Fruit fly (Drosophila melanogaster): ENCODE results near the gene CG15580.

The CG15580 gene

dm6 chr3R:6008202-6009062 is 48.9 kb downstream of the CG15580 start, which contains the start of gene Rm62 (continued):
- TF ChIP-seq CG15696 (tag; optimal IDR thresholded peaks at IDR 0.05) = no peak
- TF ChIP-seq CG2712 (tag; optimal IDR thresholded peaks at IDR 0.05) = peak; percentile 8
- peak; percentile 2 for TF ChIP-seq ewg (GFP tag; optimal IDR thresholded peaks at IDR 0.05)
- TF ChIP-seq Mrtf (GFP tag; IDR thresholded peaks at IDR 0.05) = no peak
- TF ChIP-seq nerfin-1 (tag; optimal IDR thresholded peaks at IDR 0.05) = peak; percentile 3
- TF ChIP-seq Rfx (GFP tag; IDR thresholded peaks at IDR 0.05) = peak; percentile 49; the same call in 1 of the 2 replicates
- peak; percentile 6 for TF ChIP-seq NC2β (GFP tag; optimal IDR thresholded peaks at IDR 0.05)
- TF ChIP-seq CG16813 (GFP tag; IDR thresholded peaks at IDR 0.05; ENCODE audit: partially characterized antibody) = peak; percentile 37; the same call in 2 of the 3 replicates
- TF ChIP-seq CG31224 (GFP tag; IDR thresholded peaks at IDR 0.05) = no peak
- TF ChIP-seq CG10654 (GFP tag; optimal IDR thresholded peaks at IDR 0.05) = no peak
- no peak for TF ChIP-seq al (GFP tag; IDR thresholded peaks at IDR 0.05)
- no peak for TF ChIP-seq CG6683 (GFP tag; optimal IDR thresholded peaks at IDR 0.05)
- peak; percentile 94 for TF ChIP-seq CG32767 (GFP tag; IDR thresholded peaks at IDR 0.05)
- TF ChIP-seq Chrac-16 (GFP tag; optimal IDR thresholded peaks at IDR 0.05) = no peak
- no peak for TF ChIP-seq CG17361 (GFP tag; IDR thresholded peaks at IDR 0.05)
- TF ChIP-seq Fer3 (tag; optimal IDR thresholded peaks at IDR 0.05) = no peak
- peak; percentile 88 for TF ChIP-seq vvl (GFP tag; IDR thresholded peaks at IDR 0.05)
- peak; percentile 11 for TF ChIP-seq CG17829 (tag; optimal IDR thresholded peaks at IDR 0.05)
- TF ChIP-seq ems (GFP tag; optimal IDR thresholded peaks at IDR 0.05) = no peak
- peak; percentile 42 for TF ChIP-seq Blimp-1 (GFP tag; optimal IDR thresholded peaks at IDR 0.05)
- TF ChIP-seq dimm (GFP tag; IDR thresholded peaks at IDR 0.05) = no peak
- TF ChIP-seq oc (tag; optimal IDR thresholded peaks at IDR 0.05) = peak; percentile 60
- no peak for TF ChIP-seq CG7271 (tag; optimal IDR thresholded peaks at IDR 0.05)
- TF ChIP-seq Myb (GFP tag; optimal IDR thresholded peaks at IDR 0.05) = no peak
- no peak for TF ChIP-seq Elba2 (GFP tag; optimal IDR thresholded peaks at IDR 0.05)
- no peak for TF ChIP-seq Dip3 (GFP tag; optimal IDR thresholded peaks at IDR 0.05)
- no peak for TF ChIP-seq usp (GFP tag; optimal IDR thresholded peaks at IDR 0.05)
- no peak for TF ChIP-seq CG6654 (GFP tag; optimal IDR thresholded peaks at IDR 0.05)
- TF ChIP-seq chinmo (GFP tag; IDR thresholded peaks at IDR 0.05; ENCODE audit: partially characterized antibody) = no peak
- no peak for TF ChIP-seq CG8388 (GFP tag; optimal IDR thresholded peaks at IDR 0.05)
- TF ChIP-seq CG10274 (GFP tag; optimal IDR thresholded peaks at IDR 0.05) = no peak
- no peak for TF ChIP-seq crol (GFP tag; IDR thresholded peaks at IDR 0.05)
- no peak for TF ChIP-seq CG5180 (GFP tag; optimal IDR thresholded peaks at IDR 0.05)
- no peak for TF ChIP-seq CG12236 (GFP tag; optimal IDR thresholded peaks at IDR 0.05)
- TF ChIP-seq salm (tag; optimal IDR thresholded peaks at IDR 0.05) = no peak
- TF ChIP-seq Dek (tag; optimal IDR thresholded peaks at IDR 0.05) = no peak
- no peak for TF ChIP-seq Hey (tag; optimal IDR thresholded peaks at IDR 0.05)
- no peak for TF ChIP-seq Ptx1 (GFP tag; IDR thresholded peaks at IDR 0.05)
- TF ChIP-seq en (GFP tag; optimal IDR thresholded peaks at IDR 0.05) = no peak
- no peak for TF ChIP-seq Tbp (GFP tag; optimal IDR thresholded peaks at IDR 0.05)
- no peak for TF ChIP-seq Nf-YA (GFP tag; IDR thresholded peaks at IDR 0.05)
- TF ChIP-seq CG15011 (GFP tag; optimal IDR thresholded peaks at IDR 0.05) = no peak
- no peak for TF ChIP-seq D19B (GFP tag; optimal IDR thresholded peaks at IDR 0.05)
- TF ChIP-seq gcm2 (GFP tag; optimal IDR thresholded peaks at IDR 0.05) = no peak
- TF ChIP-seq disco-r (GFP tag; optimal IDR thresholded peaks at IDR 0.05) = no peak
- TF ChIP-seq CG7745 (tag; optimal IDR thresholded peaks at IDR 0.05) = no peak
- no peak for TF ChIP-seq Trl (optimal IDR thresholded peaks at IDR 0.05)
- TF ChIP-seq Trl (GFP tag; optimal IDR thresholded peaks at IDR 0.05) = no peak
- TF ChIP-seq ken (GFP tag; IDR thresholded peaks at IDR 0.05) = no peak; the same call in 2 of the 3 replicates
- no peak for TF ChIP-seq Gsc (GFP tag; IDR thresholded peaks at IDR 0.05)

Measured in whole organism, embryonic.